Worm (Caenorhabditis elegans) whole organism, L3 larva: ENCODE results near the gene srbc-41.

Experiments used
- ceh-82 ChIP-seq: fragments of 150-350 bp; optimal IDR thresholded peaks from 2 replicates; lab custom pipeline; 2014; ENCODE audit warnings: missing biosample characterization, missing genetic modification characterization
- hmg-11 ChIP-seq: sonication (generic microtip); optimal IDR thresholded peaks from 2 replicates; lab custom pipeline; 2016; ENCODE audit warnings: missing genetic modification characterization, missing compliant biosample characterization
- nhr-28 ChIP-seq: fragments of 150-350 bp; optimal IDR thresholded peaks from 2 replicates; lab custom pipeline; 2014; ENCODE audit warnings: missing biosample characterization, missing genetic modification characterization
- nhr-77 ChIP-seq: fragments of 150-350 bp; optimal IDR thresholded peaks from 2 replicates; lab custom pipeline; 2014; ENCODE audit warnings: missing biosample characterization, missing genetic modification characterization
- skn-1 ChIP-seq: fragments of 150-350 bp; optimal IDR thresholded peaks from 2 replicates; lab custom pipeline; 2014; ENCODE audit warnings: missing biosample characterization, missing genetic modification characterization
- snpc-4 ChIP-seq: fragments of 150-350 bp; optimal IDR thresholded peaks from 2 replicates; lab custom pipeline; 2014; ENCODE audit warnings: missing biosample characterization, missing genetic modification characterization
- unc-62 ChIP-seq: fragments of 150-350 bp; sonication (generic microtip); optimal IDR thresholded peaks from 4 replicates; lab custom pipeline; 2014; ENCODE audit warnings: missing biosample characterization, missing genetic modification reagents, missing genetic modification characterization

- TF ChIP-seq hmg-11: no peak
- TF ChIP-seq nhr-77 (tag; lab: Kevin White, UChicago): no peak
- TF ChIP-seq unc-62 (GFP tag; lab: Kevin White, UChicago): no peak
- no peak for TF ChIP-seq skn-1 (tag; lab: Kevin White, UChicago)
- no peak for TF ChIP-seq nhr-28 (tag; lab: Kevin White, UChicago)
- no peak for TF ChIP-seq snpc-4 (tag; lab: Kevin White, UChicago)
- TF ChIP-seq ceh-82: no peak
Measured at ce11 chrV:1586906-1587305, 27.7 kb downstream of the srbc-41 start, which contains the start of gene F16B4.6.
